Worm (Caenorhabditis elegans) whole organism, L1 larva: ENCODE results near the gene let-805.

Experiments
- C16A3.4 ChIP-seq: fragments of 150-350 bp; optimal IDR thresholded peaks from 2 replicates; lab custom pipeline; 2014; ENCODE audit warnings: missing biosample characterization, missing genetic modification characterization
- aha-1 ChIP-seq: fragments of 150-350 bp; optimal IDR thresholded peaks from 2 replicates; lab custom pipeline; 2014; ENCODE audit warnings: missing biosample characterization, missing genetic modification characterization
- aly-2 ChIP-seq: fragments of 150-350 bp; optimal IDR thresholded peaks from 2 replicates; lab custom pipeline; 2014; ENCODE audit warnings: missing biosample characterization, missing genetic modification characterization
- ama-1 ChIP-seq: fragments of 150-350 bp; optimal IDR thresholded peaks from 2 replicates; lab custom pipeline; 2014
- ceh-82 ChIP-seq, 3 experiments: fragments of 150-350 bp in 1 of 3; sonication (generic microtip) in 2 of 3; optimal IDR thresholded peaks; 2 replicates each; lab custom pipeline; 2014 to 2017; ENCODE audit warnings: missing biosample characterization in 3 of 3, missing genetic modification characterization in 3 of 3
- ceh-90 ChIP-seq: sonication (generic microtip); optimal IDR thresholded peaks from 2 replicates; lab custom pipeline; 2016; ENCODE audit warnings: missing genetic modification characterization, missing compliant biosample characterization
- ces-1 ChIP-seq: fragments of 150-350 bp; optimal IDR thresholded peaks from 2 replicates; lab custom pipeline; 2014; ENCODE audit warnings: missing biosample characterization, missing genetic modification reagents, missing genetic modification characterization
- efl-1 ChIP-seq, 4 experiments: fragments of 150-350 bp; optimal IDR thresholded peaks in 3 of 4; peaks in 1 of 4; 1 replicate in 1 of 4; 2 replicates in 3 of 4; lab custom pipeline; 2014; ENCODE audit warnings: missing biosample characterization in 2 of 4, missing genetic modification characterization in 2 of 4, missing genetic modification reagents in 2 of 4
- efl-3 ChIP-seq: fragments of 200-800 bp; sonication (Bioruptor generic); optimal IDR thresholded peaks from 2 replicates; lab custom pipeline; 2018; ENCODE audit warnings: mild to moderate bottlenecking, missing genetic modification characterization, missing compliant biosample characterization
- egl-13 ChIP-seq: sonication (generic microtip); optimal IDR thresholded peaks from 2 replicates; lab custom pipeline; 2016; ENCODE audit warnings: missing genotype, missing genetic modification reagents, missing genetic modification characterization, missing compliant biosample characterization
- ets-5 ChIP-seq: fragments of 200-800 bp; sonication (Bioruptor generic); IDR thresholded peaks from 2 replicates; pipeline ENCODE4 v1.3.6; 2022; ENCODE audit warnings: missing genetic modification characterization, missing compliant biosample characterization
- fkh-8 ChIP-seq: sonication (generic microtip); optimal IDR thresholded peaks from 2 replicates; lab custom pipeline; 2016; ENCODE audit warnings: mild to moderate bottlenecking, missing genetic modification characterization, missing compliant biosample characterization
- fos-1 ChIP-seq: fragments of 150-350 bp; optimal IDR thresholded peaks from 2 replicates; lab custom pipeline; 2014; ENCODE audit warnings: missing biosample characterization, missing genetic modification characterization
- grh-1 ChIP-seq: fragments of 200-800 bp; sonication (Bioruptor generic); IDR thresholded peaks from 2 replicates; pipeline ENCODE4 v1.3.6; 2022; ENCODE audit warnings: missing genetic modification reagents, missing genetic modification characterization, missing compliant biosample characterization
- hlh-17 ChIP-seq: fragments of 200-800 bp; sonication (Bioruptor generic); optimal IDR thresholded peaks from 2 replicates; lab custom pipeline; 2018; ENCODE audit warnings: missing genetic modification characterization, mild to moderate bottlenecking, missing compliant biosample characterization, moderate library complexity, borderline replicate concordance
- hpl-2 ChIP-seq: fragments of 150-350 bp; optimal IDR thresholded peaks from 2 replicates; lab custom pipeline; 2014; ENCODE audit warnings: missing biosample characterization, missing genetic modification reagents, missing genetic modification characterization
- irx-1 ChIP-seq: sonication (generic microtip); optimal IDR thresholded peaks from 2 replicates; lab custom pipeline; 2016; ENCODE audit warnings: missing genetic modification characterization, missing compliant biosample characterization
- jun-1 ChIP-seq: fragments of 150-350 bp; optimal IDR thresholded peaks from 2 replicates; lab custom pipeline; 2014; ENCODE audit warnings: missing biosample characterization, missing genetic modification reagents, missing genetic modification characterization
- mab-9 ChIP-seq: fragments of 200-800 bp; sonication (Bioruptor generic); IDR thresholded peaks from 2 replicates; pipeline ENCODE4 v1.3.6; 2022; ENCODE audit warnings: missing genetic modification reagents, missing genetic modification characterization, missing compliant biosample characterization
- mep-1 ChIP-seq: fragments of 150-350 bp; optimal IDR thresholded peaks from 2 replicates; lab custom pipeline; 2014; ENCODE audit warnings: missing biosample characterization, missing genetic modification characterization
- nhr-28 ChIP-seq: fragments of 150-350 bp; optimal IDR thresholded peaks from 2 replicates; lab custom pipeline; 2014; ENCODE audit warnings: missing biosample characterization, missing genetic modification characterization
- nhr-47 ChIP-seq: sonication (generic microtip); optimal IDR thresholded peaks from 2 replicates; lab custom pipeline; 2016; ENCODE audit warnings: mild to moderate bottlenecking, missing genetic modification characterization, moderate library complexity, missing compliant biosample characterization
- nhr-76 ChIP-seq: sonication (generic microtip); optimal IDR thresholded peaks from 2 replicates; lab custom pipeline; 2017; ENCODE audit warnings: missing biosample characterization, missing genetic modification characterization
- nhr-84 ChIP-seq: sonication (generic microtip); optimal IDR thresholded peaks from 2 replicates; lab custom pipeline; 2017; ENCODE audit warnings: missing biosample characterization, missing genetic modification characterization
- pag-3 ChIP-seq: sonication (generic microtip); optimal IDR thresholded peaks from 2 replicates; lab custom pipeline; 2017; ENCODE audit warnings: missing genetic modification characterization, mild to moderate bottlenecking, missing compliant biosample characterization, antibody characterized with exemption, borderline replicate concordance; ENCODE audit not compliant: insufficient read depth
- rnt-1 ChIP-seq: sonication (generic microtip); optimal IDR thresholded peaks from 2 replicates; lab custom pipeline; 2016; ENCODE audit warnings: mild to moderate bottlenecking, missing genetic modification characterization, moderate library complexity, missing compliant biosample characterization
- skn-1 ChIP-seq: fragments of 150-350 bp; optimal IDR thresholded peaks from 2 replicates; lab custom pipeline; 2014; ENCODE audit warnings: missing biosample characterization, missing genetic modification characterization
- sox-4 ChIP-seq: sonication (generic microtip); optimal IDR thresholded peaks from 2 replicates; lab custom pipeline; 2016; ENCODE audit warnings: missing genetic modification characterization, missing compliant biosample characterization
- unc-130 ChIP-seq: fragments of 150-350 bp; optimal IDR thresholded peaks from 2 replicates; lab custom pipeline; 2017; ENCODE audit warnings: missing biosample characterization, missing genetic modification characterization, inconsistent platforms
- unc-30 ChIP-seq: sonication (generic microtip); optimal IDR thresholded peaks from 2 replicates; lab custom pipeline; 2017; ENCODE audit warnings: missing biosample characterization, missing genetic modification characterization
- vab-15 ChIP-seq: sonication (generic microtip); optimal IDR thresholded peaks from 2 replicates; lab custom pipeline; 2017; ENCODE audit warnings: missing genotype, mild to moderate bottlenecking, missing genetic modification characterization, missing compliant biosample characterization
- xbp-1 ChIP-seq: sonication (generic microtip); optimal IDR thresholded peaks from 2 replicates; lab custom pipeline; 2016; ENCODE audit warnings: missing genetic modification characterization, missing compliant biosample characterization
- ztf-4 ChIP-seq: fragments of 150-350 bp; optimal IDR thresholded peaks from 2 replicates; lab custom pipeline; 2014; ENCODE audit warnings: missing biosample characterization, missing genetic modification characterization

Gene let-805

ce11 chrIII:2678017-2678416 lies 20.1 kb downstream of the let-805 start:
- TF ChIP-seq grh-1 (no peak), ceh-90 (tag; lab: Kevin White, UChicago) (no peak), ama-1 (no peak), vab-15 (tag; lab: Kevin White, UChicago) (no peak), aha-1 (tag; lab: Kevin White, UChicago) (no peak), ces-1 (no peak), nhr-47 (tag; lab: Kevin White, UChicago) (no peak), xbp-1 (no peak), unc-130 (tag; lab: Kevin White, UChicago) (no peak), egl-13 (tag; lab: Kevin White, UChicago) (no peak)

- no peak for TF ChIP-seq hlh-17 (GFP tag; lab: Kevin White, UChicago)
- no peak for TF ChIP-seq mep-1
- no peak for TF ChIP-seq C16A3.4
- TF ChIP-seq sox-4 (tag; lab: Kevin White, UChicago), result no peak
- no peak for TF ChIP-seq ztf-4 (tag; lab: Kevin White, UChicago)
- no peak for TF ChIP-seq nhr-84 (tag; lab: Kevin White, UChicago)
- no peak for TF ChIP-seq aly-2 (tag; lab: Kevin White, UChicago)
- no peak for TF ChIP-seq unc-30 (tag; lab: Kevin White, UChicago)
- TF ChIP-seq nhr-76 (tag; lab: Kevin White, UChicago), result no peak
- TF ChIP-seq efl-1 (optimal IDR thresholded peaks at IDR 0.05; lab: Kevin White, UChicago), result no peak
- no peak for TF ChIP-seq efl-1 (GFP tag; optimal IDR thresholded peaks at IDR 0.05 in 1 of 2; lab: Kevin White, UChicago)
- TF ChIP-seq xbp-1, result no peak
- no peak for TF ChIP-seq hpl-2 (GFP tag; lab: Kevin White, UChicago)
- TF ChIP-seq fos-1 (tag; lab: Kevin White, UChicago), result no peak
- TF ChIP-seq jun-1 (tag; lab: Kevin White, UChicago), result no peak
- TF ChIP-seq ama-1, result no peak
- TF ChIP-seq efl-3 (GFP tag; lab: Kevin White, UChicago), result no peak
- TF ChIP-seq, all 84 proteins: peak for 0
Measured at ce11 chrIII:2679362-2679761, 21.5 kb downstream of the let-805 start.

ce11 chrIII:2681559-2681958 lies 23.7 kb downstream of the let-805 start:
- TF ChIP-seq efl-1 (optimal IDR thresholded peaks at IDR 0.05; lab: Kevin White, UChicago) (no peak), efl-1 (GFP tag; optimal IDR thresholded peaks at IDR 0.05 in 1 of 2; lab: Kevin White, UChicago) (peak in 1 of 2 experiments; percentile 6), mab-9 (GFP tag; lab: Robert Waterston, UW) (no peak)

ce11 chrIII:2683403-2683802 lies 25.5 kb downstream of the let-805 start:
- TF ChIP-seq rnt-1 (tag; lab: Kevin White, UChicago) (no peak), ama-1 (no peak), skn-1 (tag; lab: Kevin White, UChicago) (no peak), nhr-28 (no peak), ets-5 (GFP tag; lab: Robert Waterston, UW) (no peak), vab-15 (tag; lab: Kevin White, UChicago) (no peak), pag-3 (tag; lab: Kevin White, UChicago) (no peak), fkh-8 (tag; lab: Kevin White, UChicago) (no peak)

ce11 chrIII:2686064-2686463 lies 28.2 kb downstream of the let-805 start, which contains the start of the genes Y71H2AL.2, Y71H2AL.4 and pbo-1:
Gene Y71H2AL.2 (plus strand): TSS chrIII:2686364.
Gene Y71H2AL.4 (plus strand): TSS chrIII:2686408.
Gene pbo-1 (minus strand): TSS chrIII:2686463.
- TF ChIP-seq jun-1 (tag; lab: Kevin White, UChicago) (no peak), efl-1 (optimal IDR thresholded peaks at IDR 0.05; lab: Kevin White, UChicago) (no peak), efl-1 (GFP tag; optimal IDR thresholded peaks at IDR 0.05 in 1 of 2; lab: Kevin White, UChicago) (peak in 1 of 2 experiments; percentile 83), ceh-82 (tag; optimal IDR thresholded peaks at IDR 0.05; lab: Kevin White, UChicago) (no peak), irx-1 (tag; lab: Kevin White, UChicago) (no peak)
